Worm (Caenorhabditis elegans): ENCODE results near the gene mlh-1.

The mlh-1 gene

ce11 chrIII:13514470-13514869, at the start of gene mlh-1:
Gene mlh-1, minus strand, starts transcription at chrIII:13514570.
- no peak for TF ChIP-seq nhr-6 (tag; optimal IDR thresholded peaks at IDR 0.05)

- TF ChIP-seq lsy-2 (tag; optimal IDR thresholded peaks at IDR 0.05) (no peak), alr-1 (tag; optimal IDR thresholded peaks at IDR 0.05) (no peak), nhr-6 (tag; optimal IDR thresholded peaks at IDR 0.05) (no peak), snpc-4 (tag; optimal IDR thresholded peaks at IDR 0.05) (no peak), lin-13 (GFP tag; optimal IDR thresholded peaks at IDR 0.05) (no peak), elt-1 (tag; optimal IDR thresholded peaks at IDR 0.05) (no peak), sem-4 (tag; optimal IDR thresholded peaks at IDR 0.05) (no peak), zag-1 (tag; optimal IDR thresholded peaks at IDR 0.05) (no peak)
These were observed 49.2 kb upstream of the mlh-1 start for ce11 chrIII:13563583-13563982.

DNA sequence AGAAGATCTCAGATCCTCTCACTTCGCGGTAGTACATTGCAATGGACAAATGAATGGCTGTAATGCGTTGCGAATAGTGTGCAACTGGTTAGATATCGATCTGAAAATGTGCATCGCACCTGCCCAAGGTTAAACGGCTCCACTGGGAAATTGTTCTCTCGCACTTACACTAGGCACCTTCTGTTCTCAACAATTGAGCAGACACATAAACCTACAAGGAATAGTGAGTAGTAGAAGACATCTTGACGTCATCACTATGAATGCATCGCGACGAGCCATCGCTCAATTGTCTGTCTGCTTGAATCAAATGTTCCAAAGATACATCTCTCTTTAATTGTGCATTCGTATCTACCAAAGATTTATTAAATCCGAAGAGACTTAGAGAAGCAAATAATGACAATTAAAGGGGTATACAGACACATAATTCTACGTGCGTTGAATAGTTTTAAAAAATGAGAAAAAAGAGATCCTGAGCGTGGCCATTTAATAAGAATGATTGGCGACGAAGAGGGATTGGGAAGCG, 48.7 kb upstream of the mlh-1 start, which contains the start of gene T05D4.2:
Gene T05D4.2, minus strand, starts transcription at position 83 of the 523 bp plus-strand sequence.
- no peak for TF ChIP-seq nhr-21 (tag; optimal IDR thresholded peaks at IDR 0.05)
- peak; percentile 70 for TF ChIP-seq nhr-129 (tag; optimal IDR thresholded peaks at IDR 0.05)
- no peak for TF ChIP-seq skn-1 (tag; optimal IDR thresholded peaks at IDR 0.05)
- TF ChIP-seq unc-55 (GFP tag; optimal IDR thresholded peaks at IDR 0.05), result peak; percentile 29
- no peak for TF ChIP-seq fos-1 (tag; optimal IDR thresholded peaks at IDR 0.05)
- no peak for TF ChIP-seq peb-1 (tag; optimal IDR thresholded peaks at IDR 0.05)
- TF ChIP-seq sem-4 (tag; optimal IDR thresholded peaks at IDR 0.05), result no peak
- peak; percentile 11 for TF ChIP-seq nhr-6 (tag; optimal IDR thresholded peaks at IDR 0.05)
- TF ChIP-seq lsy-2 (tag; optimal IDR thresholded peaks at IDR 0.05), result peak in 1 of 2 experiments; percentile 24
- peak; percentile 42 for TF ChIP-seq zag-1 (tag; optimal IDR thresholded peaks at IDR 0.05)
- TF ChIP-seq sma-9 (GFP tag; optimal IDR thresholded peaks at IDR 0.05), result peak; percentile 36
- no peak for TF ChIP-seq sma-9 (tag; optimal IDR thresholded peaks at IDR 0.05)

- TF ChIP-seq zag-1 (tag; optimal IDR thresholded peaks at IDR 0.05), result no peak
- TF ChIP-seq peb-1 (tag; optimal IDR thresholded peaks at IDR 0.05), result no peak
- TF ChIP-seq nhr-6 (tag; optimal IDR thresholded peaks at IDR 0.05), result no peak
- no peak for TF ChIP-seq skn-1 (tag; optimal IDR thresholded peaks at IDR 0.05)
- no peak for TF ChIP-seq Y55F3AM.14 (GFP tag; optimal IDR thresholded peaks at IDR 0.05)
- no peak for TF ChIP-seq sma-3 (GFP tag; optimal IDR thresholded peaks at IDR 0.05)
- TF ChIP-seq fos-1 (tag; optimal IDR thresholded peaks at IDR 0.05), result no peak
- TF ChIP-seq nhr-10 (tag; optimal IDR thresholded peaks at IDR 0.05), result no peak
- no peak for TF ChIP-seq mbf-1 (tag; optimal IDR thresholded peaks at IDR 0.05)
- TF ChIP-seq aly-2 (tag; optimal IDR thresholded peaks at IDR 0.05), result no peak
- no peak for TF ChIP-seq ztf-11 (tag; optimal IDR thresholded peaks at IDR 0.05)
These were observed 46.9 kb upstream of the mlh-1 start for ce11 chrIII:13561233-13561632.

DNA sequence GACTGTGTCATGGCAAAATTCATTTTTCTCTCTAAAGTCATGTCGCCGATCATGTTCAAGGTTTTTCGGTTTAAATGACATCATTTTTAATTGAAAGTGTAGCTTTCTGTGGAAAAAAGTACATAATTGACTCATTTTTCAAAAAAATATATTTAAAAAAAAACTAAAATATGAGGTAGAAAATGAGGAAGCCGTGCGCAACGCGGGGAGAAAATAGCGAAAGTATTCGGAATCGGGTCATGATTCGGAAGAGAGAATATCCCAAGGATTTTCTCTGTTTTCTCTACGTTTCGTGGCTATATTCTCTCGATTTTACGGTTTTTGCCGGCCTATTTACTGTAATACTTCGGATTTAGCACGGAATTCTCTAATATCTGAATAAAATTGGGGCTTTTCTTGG, 46.3 kb upstream of the mlh-1 start:
- TF ChIP-seq fos-1 (tag; optimal IDR thresholded peaks at IDR 0.05) (no peak), blmp-1 (tag; optimal IDR thresholded peaks at IDR 0.05; ENCODE audit: insufficient read depth) (peak; percentile 29)

ce11 chrIII:13556039-13556438, 41.7 kb upstream of the mlh-1 start:
- TF ChIP-seq egl-27 (tag; optimal IDR thresholded peaks at IDR 0.05), result no peak
- TF ChIP-seq blmp-1 (tag; optimal IDR thresholded peaks at IDR 0.05; ENCODE audit: insufficient read depth), result peak; percentile 40

DNA sequence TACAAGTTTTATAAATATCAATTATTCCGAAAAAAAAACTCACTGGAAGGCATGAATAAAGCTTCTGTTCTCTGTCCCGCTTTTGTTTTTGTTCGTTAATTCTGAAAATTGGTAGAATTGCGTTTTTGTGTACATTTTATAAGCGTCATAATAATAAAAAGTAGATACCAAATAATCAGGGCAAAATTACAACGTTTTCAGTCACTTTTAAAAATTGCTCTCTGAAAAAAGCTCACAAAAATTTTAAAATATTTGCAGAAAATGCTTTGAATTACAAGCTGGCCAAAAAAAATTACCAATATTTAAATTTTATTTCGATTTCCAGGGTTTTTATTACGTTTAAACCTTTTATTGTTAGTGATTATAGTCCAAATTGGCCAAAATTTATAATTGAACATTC, 40.9 kb upstream of the mlh-1 start, which contains the start of gene scav-2:
Gene scav-2, minus strand, starts transcription at position 101 of the 400 bp plus-strand sequence.
- no peak for TF ChIP-seq lin-13 (GFP tag; optimal IDR thresholded peaks at IDR 0.05)
- no peak for TF ChIP-seq sem-4 (tag; optimal IDR thresholded peaks at IDR 0.05)
- no peak for TF ChIP-seq dmd-4 (tag; optimal IDR thresholded peaks at IDR 0.05)
- TF ChIP-seq sma-3 (GFP tag; optimal IDR thresholded peaks at IDR 0.05), result no peak
- no peak for TF ChIP-seq nhr-237 (tag; optimal IDR thresholded peaks at IDR 0.05)
- no peak for TF ChIP-seq ztf-1 (GFP tag; conservative IDR thresholded peaks at IDR 0.05)
- TF ChIP-seq C34F6.9 (tag; optimal IDR thresholded peaks at IDR 0.05), result no peak
- TF ChIP-seq zag-1 (tag; optimal IDR thresholded peaks at IDR 0.05), result no peak
- no peak for TF ChIP-seq blmp-1 (tag; optimal IDR thresholded peaks at IDR 0.05; ENCODE audit: insufficient read depth)
- no peak for TF ChIP-seq unc-62 (GFP tag; optimal IDR thresholded peaks at IDR 0.05)
- no peak for TF ChIP-seq skn-1 (tag; optimal IDR thresholded peaks at IDR 0.05)
- TF ChIP-seq unc-55 (GFP tag; optimal IDR thresholded peaks at IDR 0.05), result no peak
- no peak for TF ChIP-seq mab-5 (tag; optimal IDR thresholded peaks at IDR 0.05)
- TF ChIP-seq ztf-4 (tag; optimal IDR thresholded peaks at IDR 0.05), result no peak
- TF ChIP-seq ZK546.5 (tag; optimal IDR thresholded peaks at IDR 0.05), result no peak
- no peak for TF ChIP-seq nhr-23 (tag; optimal IDR thresholded peaks at IDR 0.05)

All from whole organism, L2 larva.